Worm (Caenorhabditis elegans) whole organism, late embryonic: Measurements from ENCODE around the gene K02H11.4.

Experiments used
- ceh-45 ChIP-seq: fragments of 200-800 bp; sonication (Bioruptor generic); IDR thresholded peaks from 2 replicates; pipeline ENCODE4 v1.3.6; 2022; ENCODE audit warnings: missing genetic modification reagents, missing genetic modification characterization, missing compliant biosample characterization
- dmd-4 ChIP-seq: sonication (generic microtip); optimal IDR thresholded peaks from 2 replicates; lab custom pipeline; 2016; ENCODE audit warnings: borderline replicate concordance, missing genetic modification characterization, missing compliant biosample characterization
- lin-11 ChIP-seq: fragments of 200-800 bp; sonication (Bioruptor generic); optimal IDR thresholded peaks from 2 replicates; lab custom pipeline; 2018; ENCODE audit warnings: mild to moderate bottlenecking, missing genetic modification characterization, missing compliant biosample characterization
- sox-4 ChIP-seq: sonication (generic microtip); optimal IDR thresholded peaks from 2 replicates; lab custom pipeline; 2017; ENCODE audit warnings: mild to moderate bottlenecking, missing genetic modification characterization, inconsistent platforms, missing compliant biosample characterization

- TF ChIP-seq lin-11 (tag; lab: Kevin White, UChicago) (no peak), ceh-45 (GFP tag; lab: Robert Waterston, UW) (no peak), sox-4 (tag; lab: Kevin White, UChicago) (no peak), dmd-4 (no peak)
These were observed 35.3 kb downstream of the K02H11.4 start for ce11 chrV:1495752-1496151.
